Fruit fly (Drosophila melanogaster): ENCODE data around the gene CG14007.

dm6 chr2L:5724521-5725023 is 8.1 kb upstream of the CG14007 start, which contains the start of gene CG11030:
- TF ChIP-seq Doc2 (GFP tag; IDR thresholded peaks at IDR 0.05) (no peak), CG11696 (GFP tag; IDR thresholded peaks at IDR 0.05) (no peak), Dll (GFP tag; IDR thresholded peaks at IDR 0.05; ENCODE audit: partially characterized antibody) (peak; percentile 98), unpg (GFP tag; optimal IDR thresholded peaks at IDR 0.05) (no peak), dimm (GFP tag; IDR thresholded peaks at IDR 0.05) (no peak), wor (GFP tag; IDR thresholded peaks at IDR 0.05) (no peak), CG2889 (GFP tag; IDR thresholded peaks at IDR 0.05) (no peak), lab (GFP tag; optimal IDR thresholded peaks at IDR 0.05) (no peak), GATAe (GFP tag; conservative IDR thresholded peaks at IDR 0.05) (no peak), CG30403 (GFP tag; optimal IDR thresholded peaks at IDR 0.05) (peak; percentile 17)
